Fruit fly (Drosophila melanogaster) Kc167 (cell line): ENCODE measurements around the gene Nelf-E.

Source experiments
- Myc ChIP-seq: fragments of >200 bp; optimal IDR thresholded peaks from 2 replicates; lab custom pipeline; 2017; ENCODE audit warnings: missing external identifiers
- Sin3A ChIP-seq: fragments of >200 bp; optimal IDR thresholded peaks from 2 replicates; lab custom pipeline; 2018; ENCODE audit warnings: missing external identifiers
- h ChIP-seq: fragments of >200 bp; optimal IDR thresholded peaks from 3 replicates; lab custom pipeline; 2018; ENCODE audit warnings: missing external identifiers
- psq ChIP-seq: fragments of >200 bp; optimal IDR thresholded peaks from 2 replicates; lab custom pipeline; 2017; ENCODE audit warnings: missing external identifiers
- ttk ChIP-seq: sonication (Bioruptor generic); optimal IDR thresholded peaks from 2 replicates; lab custom pipeline; 2017; ENCODE audit warnings: missing external identifiers

dm6 chr3L:8603880-8604692 is 3.4 kb upstream of the Nelf-E start, which contains the start of the genes CG5989 and CG6282:
- no peak for TF ChIP-seq Myc (lab: Kevin White, UChicago)
- TF ChIP-seq ttk (lab: Kevin White, UChicago) = no peak
- TF ChIP-seq Sin3A = no peak
- TF ChIP-seq h (lab: Kevin White, UChicago) = no peak
- TF ChIP-seq psq = no peak
